Worm (Caenorhabditis elegans): ENCODE data around the gene F10E7.9.

- TF ChIP-seq peb-1 (tag; optimal IDR thresholded peaks at IDR 0.05) (no peak), nhr-25 (tag; optimal IDR thresholded peaks at IDR 0.05) (no peak), unc-62 (GFP tag; optimal IDR thresholded peaks at IDR 0.05) (no peak), fos-1 (tag; optimal IDR thresholded peaks at IDR 0.05) (no peak), nhr-11 (tag; optimal IDR thresholded peaks at IDR 0.05) (no peak), lin-13 (GFP tag; optimal IDR thresholded peaks at IDR 0.05) (no peak)
Observed at ce11 chrII:7126457-7126856, 16.6 kb upstream of the F10E7.9 start, which contains the start of gene F10E7.1.

All from whole organism, L2 larva.